Worm (Caenorhabditis elegans): ENCODE results near the gene Y113G7B.12.

Y113G7B.12 gene

ce11 chrV:20163105-20163449, 49.4 kb downstream of the Y113G7B.12 start (continued):
- no peak for TF ChIP-seq madf-8 (GFP tag; conservative IDR thresholded peaks at IDR 0.05)
- TF ChIP-seq mcd-1 (GFP tag; IDR thresholded peaks at IDR 0.05), result no peak
- TF ChIP-seq ceh-79 (tag; optimal IDR thresholded peaks at IDR 0.05), result no peak
- no peak for TF ChIP-seq lin-54 (GFP tag; optimal IDR thresholded peaks at IDR 0.05)
- no peak for TF ChIP-seq let-526 (GFP tag; IDR thresholded peaks at IDR 0.05)
- no peak for TF ChIP-seq tlf-1 (GFP tag; optimal IDR thresholded peaks at IDR 0.05)
- no peak for TF ChIP-seq bed-1 (GFP tag; IDR thresholded peaks at IDR 0.05)
- 0 out of 2 replicates have a peak, but pooled peaks have one; percentile 20 for TF ChIP-seq ekl-4 (GFP tag; IDR thresholded peaks at IDR 0.05)
- TF ChIP-seq dpl-1 (GFP tag; optimal IDR thresholded peaks at IDR 0.05), result no peak

- 0 out of 2 replicates have a peak, but pooled peaks have one; percentile 66 for TF ChIP-seq madf-3 (GFP tag; IDR thresholded peaks at IDR 0.05)
- no peak for TF ChIP-seq F52B5.7 (tag; optimal IDR thresholded peaks at IDR 0.05)
- no peak for TF ChIP-seq aptf-3 (GFP tag; IDR thresholded peaks at IDR 0.05)
- peak; percentile 16 for TF ChIP-seq nhr-80 (tag; optimal IDR thresholded peaks at IDR 0.05)
- no peak for TF ChIP-seq F57C9.4 (tag; optimal IDR thresholded peaks at IDR 0.05)
- peak; percentile 12 for TF ChIP-seq snpc-3.4 (tag; optimal IDR thresholded peaks at IDR 0.05)
- TF ChIP-seq ceh-58 (GFP tag; IDR thresholded peaks at IDR 0.05), result no peak
- TF ChIP-seq Y53G8AR.9 (GFP tag; conservative IDR thresholded peaks at IDR 0.05), result peak; percentile 81
- no peak for TF ChIP-seq unc-130 (GFP tag; optimal IDR thresholded peaks at IDR 0.05)
- TF ChIP-seq snpc-1.1 (tag; optimal IDR thresholded peaks at IDR 0.05; ENCODE audit: insufficient read depth), result no peak
- no peak for TF ChIP-seq snpc-4 (GFP tag; optimal IDR thresholded peaks at IDR 0.05)
- peak in 1 of 4 experiments; percentile 34 for TF ChIP-seq snpc-4 (tag; optimal IDR thresholded peaks at IDR 0.05)
- peak; percentile 46 for TF ChIP-seq pha-4 (tag; optimal IDR thresholded peaks at IDR 0.05)
- TF ChIP-seq tlf-1 (GFP tag; optimal IDR thresholded peaks at IDR 0.05), result peak; percentile 26
- peak; percentile 72 for TF ChIP-seq nhr-90 (tag; optimal IDR thresholded peaks at IDR 0.05)
- peak; percentile 32 for TF ChIP-seq atf-7 (tag; optimal IDR thresholded peaks at IDR 0.05)
- TF ChIP-seq aptf-2 (GFP tag; conservative IDR thresholded peaks at IDR 0.05), result no peak
- TF ChIP-seq cebp-1 (GFP tag; IDR thresholded peaks at IDR 0.05), result peak; percentile 70
- TF ChIP-seq cebp-1 (tag; optimal IDR thresholded peaks at IDR 0.05), result peak; percentile 85
- TF ChIP-seq lin-54 (GFP tag; optimal IDR thresholded peaks at IDR 0.05), result peak; percentile 30
- peak; percentile 7 for TF ChIP-seq ets-4 (GFP tag; optimal IDR thresholded peaks at IDR 0.05)
- TF ChIP-seq B0336.3 (GFP tag; IDR thresholded peaks at IDR 0.05), result peak; percentile 68
- no peak for TF ChIP-seq unc-62 (GFP tag; optimal IDR thresholded peaks at IDR 0.05)
- peak; percentile 6 for TF ChIP-seq Y56A3A.18 (GFP tag; IDR thresholded peaks at IDR 0.05)
- TF ChIP-seq madf-10 (tag; optimal IDR thresholded peaks at IDR 0.05), result peak; percentile 44
- TF ChIP-seq ama-1 (optimal IDR thresholded peaks at IDR 0.05), result peak; percentile 66
- TF ChIP-seq ama-1 (GFP tag; optimal IDR thresholded peaks at IDR 0.05), result no peak
- TF ChIP-seq attf-5 (GFP tag; optimal IDR thresholded peaks at IDR 0.05), result peak; percentile 69
- TF ChIP-seq pbrm-1 (GFP tag; IDR thresholded peaks at IDR 0.05), result peak; percentile 4; the same call in 1 of the 2 replicates
Observed at ce11 chrV:20162290-20163104, 50.0 kb downstream of the Y113G7B.12 start.

- TF ChIP-seq fkh-3 (tag; optimal IDR thresholded peaks at IDR 0.05), result peak; percentile 14
- TF ChIP-seq Y53G8AR.9 (GFP tag; conservative IDR thresholded peaks at IDR 0.05), result 0 out of 2 replicates have a peak, but pooled peaks have one; percentile 82
- TF ChIP-seq C06A6.2 (GFP tag; conservative IDR thresholded peaks at IDR 0.05), result no peak
- 0 out of 2 replicates have a peak, but pooled peaks have one; percentile 61 for TF ChIP-seq egl-18 (GFP tag; IDR thresholded peaks at IDR 0.05)
- TF ChIP-seq madf-6 (GFP tag; IDR thresholded peaks at IDR 0.05), result peak; percentile 4; the same call in 1 of the 2 replicates
- peak; percentile 10 for TF ChIP-seq gei-17 (GFP tag; optimal IDR thresholded peaks at IDR 0.05)
- peak; percentile 64 for TF ChIP-seq repo-1 (tag; optimal IDR thresholded peaks at IDR 0.05)
- 0 out of 2 replicates have a peak, but pooled peaks have one; percentile 22 for TF ChIP-seq nfyb-1 (GFP tag; IDR thresholded peaks at IDR 0.05)
- no peak for TF ChIP-seq ztf-25 (GFP tag; IDR thresholded peaks at IDR 0.05)
- TF ChIP-seq tlf-1 (GFP tag; optimal IDR thresholded peaks at IDR 0.05), result peak; percentile 37
- TF ChIP-seq B0336.3 (GFP tag; IDR thresholded peaks at IDR 0.05), result peak; percentile 74
- no peak for TF ChIP-seq lag-1 (GFP tag; IDR thresholded peaks at IDR 0.05)
Observed at ce11 chrV:20161781-20162289, 50.6 kb downstream of the Y113G7B.12 start.
